Fruit fly (Drosophila melanogaster) whole organism, prepupa: ENCODE measurements around the gene yellow-f.

Experiments used
- CG3919 ChIP-seq: fragments of 200-800 bp; sonication (Bioruptor generic); optimal IDR thresholded peaks from 3 replicates; lab custom pipeline; 2016; ENCODE audit warnings: missing biosample characterization, missing genetic modification characterization
- Ets21C ChIP-seq: fragments of 200-800 bp; sonication (Bioruptor generic); optimal IDR thresholded peaks from 3 replicates; lab custom pipeline; 2016; ENCODE audit warnings: missing biosample characterization, missing genetic modification characterization
- OdsH ChIP-seq: fragments of 200-800 bp; sonication (Bioruptor generic); optimal IDR thresholded peaks from 3 replicates; lab custom pipeline; 2016; ENCODE audit warnings: missing biosample characterization, missing genetic modification characterization

- no peak for TF ChIP-seq OdsH
- TF ChIP-seq CG3919 (GFP tag; lab: Kevin White, UChicago): no peak
- TF ChIP-seq Ets21C (GFP tag; lab: Kevin White, UChicago): no peak
Observed at dm6 chr3R:13032323-13032722, 39.3 kb upstream of the yellow-f start, which contains the start of gene ry.
